Worm (Caenorhabditis elegans) whole organism, L1 larva: Measurements from ENCODE around the gene col-133.

ENCODE experiments used
- aly-2 ChIP-seq: fragments of 150-350 bp; optimal IDR thresholded peaks from 2 replicates; lab custom pipeline; 2014; ENCODE audit warnings: missing biosample characterization, missing genetic modification characterization
- fkh-10 ChIP-seq: sonication (generic microtip); optimal IDR thresholded peaks from 2 replicates; lab custom pipeline; 2017; ENCODE audit warnings: missing biosample characterization, missing genetic modification reagents, missing genetic modification characterization
- hlh-17 ChIP-seq: fragments of 200-800 bp; sonication (Bioruptor generic); optimal IDR thresholded peaks from 2 replicates; lab custom pipeline; 2018; ENCODE audit warnings: missing genetic modification characterization, mild to moderate bottlenecking, missing compliant biosample characterization, moderate library complexity, borderline replicate concordance
- lin-35 ChIP-seq, 2 experiments: fragments of 150-350 bp; optimal IDR thresholded peaks; 2 replicates each; lab custom pipeline; 2014; ENCODE audit warnings: missing biosample characterization in 2 of 2, missing genetic modification characterization in 2 of 2, missing genetic modification reagents in 2 of 2
- nhr-12 ChIP-seq: sonication (generic microtip); optimal IDR thresholded peaks from 2 replicates; lab custom pipeline; 2017; ENCODE audit warnings: missing biosample characterization, missing genetic modification characterization
- nhr-19 ChIP-seq: fragments of 200-800 bp; sonication (Bioruptor generic); conservative IDR thresholded peaks from 2 replicates; pipeline ENCODE4 v1.3.6; 2022; ENCODE audit warnings: missing genetic modification characterization, missing compliant biosample characterization
- nhr-71 ChIP-seq: sonication (generic microtip); optimal IDR thresholded peaks from 2 replicates; lab custom pipeline; 2016; ENCODE audit warnings: mild to moderate bottlenecking, missing genetic modification characterization, moderate library complexity, missing compliant biosample characterization
- nhr-77 ChIP-seq: fragments of 150-350 bp; optimal IDR thresholded peaks from 2 replicates; lab custom pipeline; 2014; ENCODE audit warnings: missing biosample characterization, missing genetic modification characterization
- skn-1 ChIP-seq: fragments of 150-350 bp; optimal IDR thresholded peaks from 2 replicates; lab custom pipeline; 2014; ENCODE audit warnings: missing biosample characterization, missing genetic modification characterization
- snpc-4 ChIP-seq: fragments of 150-350 bp; optimal IDR thresholded peaks from 2 replicates; lab custom pipeline; 2014; ENCODE audit warnings: missing biosample characterization, missing genetic modification characterization

- TF ChIP-seq nhr-71 (tag; lab: Kevin White, UChicago) (no peak), nhr-77 (tag; lab: Kevin White, UChicago) (no peak), nhr-19 (GFP tag; lab: Robert Waterston, UW) (no peak), lin-35 (GFP tag; optimal IDR thresholded peaks at IDR 0.05; lab: Kevin White, UChicago) (no peak), hlh-17 (GFP tag; lab: Kevin White, UChicago) (no peak), skn-1 (tag; lab: Kevin White, UChicago) (no peak), nhr-12 (tag; lab: Kevin White, UChicago) (no peak), fkh-10 (GFP tag; lab: Kevin White, UChicago) (no peak), aly-2 (no peak), snpc-4 (tag; lab: Kevin White, UChicago) (no peak)
Measured at ce11 chrIV:14098540-14099098, 537 bp downstream of the col-133 start.
